Worm (Caenorhabditis elegans): ENCODE measurements around the gene abhd-3.2.

abhd-3.2 gene

DNA sequence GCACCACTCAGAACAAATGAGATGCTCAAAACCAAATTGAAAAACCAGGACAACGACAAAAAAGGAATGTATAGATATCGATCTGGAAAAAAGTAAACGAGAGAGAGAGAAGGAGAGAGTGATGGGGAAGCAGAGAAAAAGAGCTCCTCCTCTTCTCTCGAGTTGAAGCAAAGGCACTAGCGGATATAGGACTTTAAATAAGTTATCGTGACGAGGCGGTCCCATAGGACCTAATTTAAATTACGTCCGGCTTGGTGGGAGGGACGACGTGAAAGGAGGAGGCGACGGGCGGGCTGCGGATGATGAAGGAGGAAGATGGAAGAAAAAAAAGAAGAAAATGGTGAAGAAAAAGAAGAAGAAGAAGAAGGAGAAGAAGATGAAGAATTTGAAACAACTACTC is 40.8 kb upstream of the abhd-3.2 start:
- TF ChIP-seq Y79H2A.3 (GFP tag; conservative IDR thresholded peaks at IDR 0.05) (no peak), B0336.3 (GFP tag; IDR thresholded peaks at IDR 0.05) (no peak), chd-7 (tag; optimal IDR thresholded peaks at IDR 0.05) (peak; percentile 9), mxl-1 (tag; optimal IDR thresholded peaks at IDR 0.05) (no peak), C17E4.6 (GFP tag; IDR thresholded peaks at IDR 0.05) (no peak), madf-6 (GFP tag; IDR thresholded peaks at IDR 0.05) (no peak), Y53G8AR.9 (GFP tag; conservative IDR thresholded peaks at IDR 0.05) (no peak), die-1 (tag; optimal IDR thresholded peaks at IDR 0.05) (no peak), dox-1 (GFP tag; IDR thresholded peaks at IDR 0.05) (0 out of 2 replicates have a peak, but pooled peaks have one; percentile 35), nhr-90 (tag; optimal IDR thresholded peaks at IDR 0.05) (no peak), let-607 (tag; optimal IDR thresholded peaks at IDR 0.05) (no peak), zfh-2 (GFP tag; conservative IDR thresholded peaks at IDR 0.05) (peak; percentile 58), nfya-2 (GFP tag; IDR thresholded peaks at IDR 0.05) (no peak), fkh-3 (tag; optimal IDR thresholded peaks at IDR 0.05) (no peak)

ce11 chrX:1017456-1017855 is 39.6 kb upstream of the abhd-3.2 start, which contains the start of the genes F55A4.13 and nlf-1:
F55A4.13 (minus strand) TSS chrX:1017556.
nlf-1 (minus strand) TSS chrX:1017567.
- TF ChIP-seq dox-1 (GFP tag; IDR thresholded peaks at IDR 0.05) (no peak), egrh-3 (GFP tag; IDR thresholded peaks at IDR 0.05) (no peak), nfya-2 (GFP tag; IDR thresholded peaks at IDR 0.05) (no peak), Y53F4B.3 (GFP tag; IDR thresholded peaks at IDR 0.05) (no peak), snpc-4 (GFP tag; optimal IDR thresholded peaks at IDR 0.05) (no peak), snpc-4 (tag; optimal IDR thresholded peaks at IDR 0.05) (no peak), snpc-3.4 (tag; optimal IDR thresholded peaks at IDR 0.05) (no peak), lin-35 (GFP tag; optimal IDR thresholded peaks at IDR 0.05) (no peak), ceh-100 (GFP tag; IDR thresholded peaks at IDR 0.05) (no peak), K12H6.12 (tag; optimal IDR thresholded peaks at IDR 0.05) (no peak), mel-28 (tag; optimal IDR thresholded peaks at IDR 0.05; ENCODE audit: borderline replicate concordance) (no peak), cebp-1 (GFP tag; IDR thresholded peaks at IDR 0.05) (no peak), cebp-1 (tag; optimal IDR thresholded peaks at IDR 0.05) (no peak), hlh-12 (tag; optimal IDR thresholded peaks at IDR 0.05) (no peak), die-1 (tag; optimal IDR thresholded peaks at IDR 0.05) (no peak)

DNA sequence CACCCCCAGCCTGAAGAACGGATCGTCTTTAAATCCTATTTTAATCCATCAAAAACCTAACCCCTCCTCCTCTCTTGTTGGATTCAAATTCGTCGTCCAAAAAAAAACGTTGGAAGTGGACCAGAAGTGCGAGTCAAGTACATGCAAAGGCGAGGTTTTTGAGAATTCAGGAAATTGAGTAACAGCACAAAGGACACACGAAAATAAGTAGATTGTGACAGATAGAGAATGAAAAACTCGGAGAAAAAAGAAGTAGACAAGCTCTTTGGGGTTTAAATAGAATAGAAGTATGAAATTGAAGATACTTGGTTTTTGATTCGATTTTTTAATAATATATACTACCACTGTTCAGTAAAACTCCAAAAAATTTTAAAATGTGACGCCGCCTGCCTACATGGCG is 36.9 kb upstream of the abhd-3.2 start:
- TF ChIP-seq Y56A3A.18 (GFP tag; IDR thresholded peaks at IDR 0.05) (no peak), rpc-1 (optimal IDR thresholded peaks at IDR 0.05) (no peak), rpc-1 (tag; optimal IDR thresholded peaks at IDR 0.05) (peak; percentile 26)

ce11 chrX:1012385-1012866 is 34.6 kb upstream of the abhd-3.2 start:
- TF ChIP-seq ceh-58 (GFP tag; IDR thresholded peaks at IDR 0.05) (0 out of 2 replicates have a peak, but pooled peaks have one; percentile 3), athp-1 (tag; optimal IDR thresholded peaks at IDR 0.05) (peak; percentile 25), nfyb-1 (GFP tag; IDR thresholded peaks at IDR 0.05) (peak; percentile 80), cebp-2 (GFP tag; IDR thresholded peaks at IDR 0.05) (0 out of 2 replicates have a peak, but pooled peaks have one; percentile 31), snpc-1.1 (tag; optimal IDR thresholded peaks at IDR 0.05; ENCODE audit: insufficient read depth) (no peak), atf-7 (tag; optimal IDR thresholded peaks at IDR 0.05) (peak; percentile 26), let-607 (tag; optimal IDR thresholded peaks at IDR 0.05) (peak; percentile 22), B0336.3 (GFP tag; IDR thresholded peaks at IDR 0.05) (peak; percentile 64; the same call in 1 of the 2 replicates), Y95B8A.8 (GFP tag; IDR thresholded peaks at IDR 0.05) (peak; percentile 72; the same call in 1 of the 2 replicates), ZK185.1 (tag; optimal IDR thresholded peaks at IDR 0.05; ENCODE audit: poor library complexity, severe bottlenecking) (peak; percentile 7), ekl-4 (GFP tag; IDR thresholded peaks at IDR 0.05) (0 out of 2 replicates have a peak, but pooled peaks have one; percentile 51), madf-3 (GFP tag; IDR thresholded peaks at IDR 0.05) (0 out of 2 replicates have a peak, but pooled peaks have one; percentile 57), mcd-1 (GFP tag; IDR thresholded peaks at IDR 0.05) (0 out of 2 replicates have a peak, but pooled peaks have one; percentile 15), Y53G8AR.9 (GFP tag; conservative IDR thresholded peaks at IDR 0.05) (peak; percentile 89), pbrm-1 (GFP tag; IDR thresholded peaks at IDR 0.05) (0 out of 2 replicates have a peak, but pooled peaks have one; percentile 34), lin-40 (tag; optimal IDR thresholded peaks at IDR 0.05) (peak; percentile 17), rec-8 (tag; optimal IDR thresholded peaks at IDR 0.05) (no peak), cebp-1 (GFP tag; IDR thresholded peaks at IDR 0.05) (no peak), cebp-1 (tag; optimal IDR thresholded peaks at IDR 0.05) (peak; percentile 57)

Measured in whole organism, young adult.